Fruit fly (Drosophila melanogaster): Measurements from ENCODE around the gene wac.

The wac gene

dm6 chr3L:246644-247199 lies 11.3 kb upstream of the wac start (continued):
- TF ChIP-seq CG3163 (GFP tag; optimal IDR thresholded peaks at IDR 0.05) (no peak), ranshi (GFP tag; IDR thresholded peaks at IDR 0.05) (no peak), Drgx (GFP tag; IDR thresholded peaks at IDR 0.05) (no peak), dimm (GFP tag; IDR thresholded peaks at IDR 0.05) (no peak), CG3995 (GFP tag; optimal IDR thresholded peaks at IDR 0.05) (peak; percentile 20), NK7.1 (GFP tag; optimal IDR thresholded peaks at IDR 0.05) (peak; percentile 43), Mad (GFP tag; optimal IDR thresholded peaks at IDR 0.05) (peak; percentile 9), zfh1 (GFP tag; IDR thresholded peaks at IDR 0.05) (peak; percentile 66; the same call in 2 of the 3 replicates), ham (GFP tag; IDR thresholded peaks at IDR 0.05) (no peak), ap (GFP tag; IDR thresholded peaks at IDR 0.05) (no peak), Elba2 (GFP tag; optimal IDR thresholded peaks at IDR 0.05) (no peak), HmgZ (tag; optimal IDR thresholded peaks at IDR 0.05) (peak; percentile 87), ken (GFP tag; IDR thresholded peaks at IDR 0.05) (peak; percentile 47; the same call in 1 of the 3 replicates), toy (GFP tag; IDR thresholded peaks at IDR 0.05) (no peak), Rfx (GFP tag; IDR thresholded peaks at IDR 0.05) (peak; percentile 78; the same call in 1 of the 2 replicates), Gug (GFP tag; IDR thresholded peaks at IDR 0.05) (no peak), CG12236 (GFP tag; optimal IDR thresholded peaks at IDR 0.05) (no peak), Usf (GFP tag; optimal IDR thresholded peaks at IDR 0.05) (no peak), Fer3 (tag; optimal IDR thresholded peaks at IDR 0.05) (no peak), CG2875 (GFP tag; optimal IDR thresholded peaks at IDR 0.05) (peak; percentile 6), croc (GFP tag; conservative IDR thresholded peaks at IDR 0.05) (no peak), tgo (GFP tag; IDR thresholded peaks at IDR 0.05) (peak; percentile 34; the same call in 1 of the 3 replicates), sens (GFP tag) (peak; percentile 79), zf30C (GFP tag; optimal IDR thresholded peaks at IDR 0.05) (no peak), disco-r (GFP tag; optimal IDR thresholded peaks at IDR 0.05) (no peak)

DNA sequence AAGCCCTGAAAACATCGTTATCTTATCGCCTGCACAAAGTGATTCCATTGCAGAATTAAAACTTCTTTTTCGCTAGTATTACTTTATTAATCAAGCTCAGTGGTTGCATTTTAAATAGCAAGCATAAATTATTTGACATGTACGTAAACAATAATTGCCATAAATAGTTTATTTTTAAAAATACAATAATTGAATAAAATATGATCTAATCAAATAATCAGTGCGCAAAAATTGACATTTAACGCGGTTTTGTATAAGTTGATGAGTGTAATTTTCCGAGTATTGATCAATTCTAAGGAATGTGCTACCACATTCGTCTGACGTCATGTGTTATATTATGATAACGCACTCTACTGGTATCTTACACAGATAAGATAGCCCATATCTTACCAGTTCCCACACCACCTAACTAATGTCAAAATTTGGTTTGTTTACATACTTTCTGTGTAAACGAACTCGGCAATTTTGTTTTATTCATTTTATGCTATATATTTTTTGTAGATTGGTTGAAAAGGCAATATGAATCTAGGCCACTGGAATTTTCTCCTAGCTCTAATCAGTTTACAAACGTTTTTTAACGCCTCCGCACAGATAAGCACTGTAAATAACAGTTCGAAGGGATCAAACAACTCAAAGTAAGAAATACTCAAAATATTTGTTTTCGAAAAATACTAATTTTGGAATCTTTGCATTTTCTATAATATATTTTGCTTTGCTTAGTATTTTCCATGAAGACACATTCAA lies 10.3 kb upstream of the wac start, which contains the start of gene mthl14:
Gene mthl14 (plus strand): TSS at position 10 of the 744 bp plus-strand sequence.
- peak; percentile 50 for TF ChIP-seq CG15601 (tag; optimal IDR thresholded peaks at IDR 0.05)
- peak in 1 of 2 experiments; percentile 51 for TF ChIP-seq eve (GFP tag; optimal IDR thresholded peaks at IDR 0.05)
- peak; percentile 84 for TF ChIP-seq mirr (GFP tag; optimal IDR thresholded peaks at IDR 0.05)
- peak; percentile 63; the same call in 1 of the 2 replicates for TF ChIP-seq GATAe (GFP tag; conservative IDR thresholded peaks at IDR 0.05)
- TF ChIP-seq CG8359 (GFP tag; optimal IDR thresholded peaks at IDR 0.05; ENCODE audit: borderline replicate concordance), result no peak
- no peak for TF ChIP-seq pum (GFP tag; optimal IDR thresholded peaks at IDR 0.05)
- peak; percentile 1 for TF ChIP-seq CG3281 (GFP tag; optimal IDR thresholded peaks at IDR 0.05)
- TF ChIP-seq CG10959 (GFP tag; IDR thresholded peaks at IDR 0.05), result no peak
- peak; percentile 97 for TF ChIP-seq sd (tag; optimal IDR thresholded peaks at IDR 0.05)
- peak; percentile 25 for TF ChIP-seq odd (GFP tag; optimal IDR thresholded peaks at IDR 0.05)
- peak; percentile 92 for TF ChIP-seq exex (tag; optimal IDR thresholded peaks at IDR 0.05)
- peak; percentile 37 for TF ChIP-seq CG15479 (GFP tag; optimal IDR thresholded peaks at IDR 0.05)
- TF ChIP-seq Lhr (GFP tag; optimal IDR thresholded peaks at IDR 0.05), result peak; percentile 3
- TF ChIP-seq pros (GFP tag; optimal IDR thresholded peaks at IDR 0.05), result peak; percentile 31
- no peak for TF ChIP-seq Rfx (GFP tag; IDR thresholded peaks at IDR 0.05)
- TF ChIP-seq Ets97D (GFP tag; optimal IDR thresholded peaks at IDR 0.05), result no peak
- peak; percentile 53 for TF ChIP-seq gfzf (GFP tag; optimal IDR thresholded peaks at IDR 0.05)
- no peak for TF ChIP-seq CG14014 (GFP tag; IDR thresholded peaks at IDR 0.05)
- peak; percentile 35 for TF ChIP-seq CG1233 (GFP tag; optimal IDR thresholded peaks at IDR 0.05)
- peak; percentile 1 for TF ChIP-seq CG10431 (GFP tag; optimal IDR thresholded peaks at IDR 0.05)
- TF ChIP-seq esg (GFP tag; conservative IDR thresholded peaks at IDR 0.05), result no peak
- TF ChIP-seq stwl (tag; optimal IDR thresholded peaks at IDR 0.05), result peak; percentile 23
- peak in 1 of 2 experiments; percentile 16 for TF ChIP-seq Pdp1 (GFP tag; optimal IDR thresholded peaks at IDR 0.05)
- peak; percentile 37 for TF ChIP-seq CG17359 (tag; optimal IDR thresholded peaks at IDR 0.05)
- TF ChIP-seq CG13296 (GFP tag; optimal IDR thresholded peaks at IDR 0.05), result peak; percentile 14
- no peak for TF ChIP-seq gce (GFP tag; IDR thresholded peaks at IDR 0.05)

Data from whole organism, embryonic.